Worm (Caenorhabditis elegans) whole organism, L2 larva: ENCODE data around the gene copd-1.

Experiments used
- ZK546.5 ChIP-seq: sonication (generic microtip); optimal IDR thresholded peaks from 2 replicates; lab custom pipeline; 2017; ENCODE audit warnings: missing biosample characterization, missing genetic modification characterization
- elt-3 ChIP-seq: sonication (generic microtip); optimal IDR thresholded peaks from 2 replicates; lab custom pipeline; 2017; ENCODE audit warnings: missing biosample characterization, missing genetic modification characterization
- lin-13 ChIP-seq: fragments of 150-350 bp; optimal IDR thresholded peaks from 2 replicates; lab custom pipeline; 2014; ENCODE audit warnings: missing biosample characterization, missing genetic modification reagents, missing genetic modification characterization
- lsy-2 ChIP-seq, 2 experiments: fragments of 150-350 bp in 1 of 2; sonication (generic microtip) in 1 of 2; optimal IDR thresholded peaks; 2 replicates each; lab custom pipeline; 2014 to 2017; ENCODE audit warnings: missing biosample characterization in 2 of 2, missing genetic modification characterization in 2 of 2
- mab-5 ChIP-seq: fragments of 150-350 bp; optimal IDR thresholded peaks from 2 replicates; lab custom pipeline; 2014; ENCODE audit warnings: missing biosample characterization, missing genetic modification characterization
- nhr-11 ChIP-seq: fragments of 150-350 bp; optimal IDR thresholded peaks from 2 replicates; lab custom pipeline; 2014; ENCODE audit warnings: missing biosample characterization, missing genetic modification characterization
- nhr-12 ChIP-seq: fragments of 150-350 bp; optimal IDR thresholded peaks from 2 replicates; lab custom pipeline; 2014; ENCODE audit warnings: missing biosample characterization, missing genetic modification characterization
- snpc-4 ChIP-seq: fragments of 150-350 bp; optimal IDR thresholded peaks from 2 replicates; lab custom pipeline; 2014; ENCODE audit warnings: missing biosample characterization, missing genetic modification characterization
- unc-55 ChIP-seq: fragments of 150-350 bp; sonication (generic microtip); optimal IDR thresholded peaks from 3 replicates; lab custom pipeline; 2014; ENCODE audit warnings: missing biosample characterization, missing genetic modification reagents, missing genetic modification characterization
- unc-62 ChIP-seq: fragments of 150-350 bp; optimal IDR thresholded peaks from 2 replicates; lab custom pipeline; 2014; ENCODE audit warnings: missing biosample characterization, missing genetic modification reagents, missing genetic modification characterization

DNA sequence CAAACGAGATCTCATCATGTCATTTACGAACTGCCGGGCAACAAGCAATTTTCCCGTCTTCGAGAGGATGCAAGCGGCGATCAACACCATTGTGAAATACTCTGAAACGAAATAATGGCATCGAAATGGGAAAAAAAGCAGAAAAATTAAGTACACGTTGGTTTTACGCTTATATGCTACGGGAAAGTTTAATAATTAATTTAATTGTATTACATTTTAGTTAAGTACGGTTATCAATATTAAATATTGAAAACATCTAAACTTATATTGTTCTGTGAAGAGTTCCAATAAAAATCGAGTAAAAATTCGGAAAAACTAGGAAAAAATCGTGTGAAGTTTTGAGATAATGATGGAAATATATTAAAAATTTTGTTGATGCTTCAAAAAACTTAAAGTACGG is at the start of gene copd-1:
- TF ChIP-seq ZK546.5 (tag; lab: Kevin White, UChicago): no peak
- TF ChIP-seq nhr-12 (tag; lab: Kevin White, UChicago): no peak
- TF ChIP-seq nhr-11 (tag; lab: Kevin White, UChicago): no peak
- no peak for TF ChIP-seq unc-62 (GFP tag; lab: Kevin White, UChicago)
- TF ChIP-seq lsy-2 (tag; optimal IDR thresholded peaks at IDR 0.05; lab: Kevin White, UChicago): no peak
- TF ChIP-seq mab-5: no peak
- TF ChIP-seq snpc-4: no peak
- TF ChIP-seq elt-3 (tag; lab: Kevin White, UChicago): no peak
- TF ChIP-seq unc-55 (GFP tag; lab: Kevin White, UChicago): no peak
- TF ChIP-seq lin-13: no peak
